Worm (Caenorhabditis elegans): ENCODE results near the gene C01F1.6.

The C01F1.6 gene

ce11 chrII:4299227-4299703 lies 11.3 kb upstream of the C01F1.6 start, which contains the start of gene sco-1 (continued):
- TF ChIP-seq nhr-6 (tag; optimal IDR thresholded peaks at IDR 0.05) (peak; percentile 81), R02D3.7 (tag; optimal IDR thresholded peaks at IDR 0.05) (peak; percentile 100), unc-55 (GFP tag; optimal IDR thresholded peaks at IDR 0.05) (peak; percentile 99), C34F6.9 (tag; optimal IDR thresholded peaks at IDR 0.05) (peak; percentile 95), mab-5 (tag; optimal IDR thresholded peaks at IDR 0.05) (peak; percentile 95), alr-1 (tag; optimal IDR thresholded peaks at IDR 0.05) (no peak), aly-2 (tag; optimal IDR thresholded peaks at IDR 0.05) (no peak), nhr-25 (tag; optimal IDR thresholded peaks at IDR 0.05) (peak; percentile 96)

ce11 chrII:4297259-4297658 lies 9.2 kb upstream of the C01F1.6 start:
- no peak for TF ChIP-seq sma-3 (GFP tag; optimal IDR thresholded peaks at IDR 0.05)
- TF ChIP-seq elt-1 (tag; optimal IDR thresholded peaks at IDR 0.05), result no peak
- TF ChIP-seq nhr-11 (tag; optimal IDR thresholded peaks at IDR 0.05), result no peak
- no peak for TF ChIP-seq ZK546.5 (tag; optimal IDR thresholded peaks at IDR 0.05)
- no peak for TF ChIP-seq ceh-82 (tag; optimal IDR thresholded peaks at IDR 0.05)
- no peak for TF ChIP-seq ztf-4 (tag; optimal IDR thresholded peaks at IDR 0.05)
- TF ChIP-seq nhr-25 (tag; optimal IDR thresholded peaks at IDR 0.05), result no peak
- TF ChIP-seq alr-1 (tag; optimal IDR thresholded peaks at IDR 0.05), result no peak
- no peak for TF ChIP-seq mab-5 (tag; optimal IDR thresholded peaks at IDR 0.05)

- no peak for TF ChIP-seq ztf-1 (GFP tag; conservative IDR thresholded peaks at IDR 0.05)
- no peak for TF ChIP-seq nhr-77 (tag; optimal IDR thresholded peaks at IDR 0.05)
- TF ChIP-seq nhr-129 (tag; optimal IDR thresholded peaks at IDR 0.05), result no peak
- TF ChIP-seq skn-1 (tag; optimal IDR thresholded peaks at IDR 0.05), result no peak
- no peak for TF ChIP-seq unc-39 (tag; optimal IDR thresholded peaks at IDR 0.05)
- TF ChIP-seq nhr-21 (tag; optimal IDR thresholded peaks at IDR 0.05), result no peak
- TF ChIP-seq peb-1 (tag; optimal IDR thresholded peaks at IDR 0.05), result no peak
- TF ChIP-seq lin-11 (tag; optimal IDR thresholded peaks at IDR 0.05), result no peak
- no peak for TF ChIP-seq F13H6.1 (tag; optimal IDR thresholded peaks at IDR 0.05)
- TF ChIP-seq sma-3 (GFP tag; optimal IDR thresholded peaks at IDR 0.05), result no peak
- no peak for TF ChIP-seq ceh-16 (tag; optimal IDR thresholded peaks at IDR 0.05)
- TF ChIP-seq nhr-6 (tag; optimal IDR thresholded peaks at IDR 0.05), result no peak
- no peak for TF ChIP-seq sem-4 (tag; optimal IDR thresholded peaks at IDR 0.05)
- no peak for TF ChIP-seq mab-5 (tag; optimal IDR thresholded peaks at IDR 0.05)
- no peak for TF ChIP-seq gmeb-1 (tag; optimal IDR thresholded peaks at IDR 0.05)
- TF ChIP-seq fos-1 (tag; optimal IDR thresholded peaks at IDR 0.05), result no peak
- TF ChIP-seq blmp-1 (tag; optimal IDR thresholded peaks at IDR 0.05; ENCODE audit: insufficient read depth), result no peak
These were observed 6.8 kb upstream of the C01F1.6 start, which contains the start of gene rml-4 for ce11 chrII:4294801-4295200. rml-4 (plus strand) TSS chrII:4295101.

ce11 chrII:4294189-4294588 lies 6.2 kb upstream of the C01F1.6 start:
- TF ChIP-seq sma-3 (GFP tag; optimal IDR thresholded peaks at IDR 0.05) (no peak), elt-1 (tag; optimal IDR thresholded peaks at IDR 0.05) (peak; percentile 17), sma-9 (GFP tag; optimal IDR thresholded peaks at IDR 0.05) (peak; percentile 11), sma-9 (tag; optimal IDR thresholded peaks at IDR 0.05) (no peak)

ce11 chrII:4293027-4293522 lies 5.1 kb upstream of the C01F1.6 start:
- TF ChIP-seq R02D3.7 (tag; optimal IDR thresholded peaks at IDR 0.05) (no peak), elt-3 (tag; optimal IDR thresholded peaks at IDR 0.05) (no peak), dmd-4 (tag; optimal IDR thresholded peaks at IDR 0.05) (no peak), sma-3 (GFP tag; optimal IDR thresholded peaks at IDR 0.05) (no peak), nhr-237 (tag; optimal IDR thresholded peaks at IDR 0.05) (no peak), egl-27 (tag; optimal IDR thresholded peaks at IDR 0.05) (no peak), nhr-6 (tag; optimal IDR thresholded peaks at IDR 0.05) (no peak), lin-11 (tag; optimal IDR thresholded peaks at IDR 0.05) (no peak), crh-2 (tag; optimal IDR thresholded peaks at IDR 0.05) (no peak), lin-13 (GFP tag; optimal IDR thresholded peaks at IDR 0.05) (no peak), ZK546.5 (tag; optimal IDR thresholded peaks at IDR 0.05) (no peak), lin-39 (tag; optimal IDR thresholded peaks at IDR 0.05) (no peak), nhr-12 (tag; optimal IDR thresholded peaks at IDR 0.05) (no peak), nhr-23 (tag; optimal IDR thresholded peaks at IDR 0.05) (no peak), ztf-11 (tag; optimal IDR thresholded peaks at IDR 0.05) (no peak), nhr-21 (tag; optimal IDR thresholded peaks at IDR 0.05) (no peak), Y55F3AM.14 (GFP tag; optimal IDR thresholded peaks at IDR 0.05) (no peak), elt-1 (tag; optimal IDR thresholded peaks at IDR 0.05) (no peak), C34F6.9 (tag; optimal IDR thresholded peaks at IDR 0.05) (no peak)

Data from whole organism, L2 larva.